Fruit fly (Drosophila melanogaster) whole organism: Measurements from ENCODE around the gene CCDC151.

Source experiments
- CG8478 ChIP-seq: fragments of >200 bp; optimal IDR thresholded peaks from 2 replicates; lab custom pipeline; 2018; ENCODE audit warnings: inconsistent platforms
- pan ChIP-seq: fragments of >200 bp; optimal IDR thresholded peaks from 2 replicates; lab custom pipeline; 2017
- usp ChIP-seq: fragments of >200 bp; optimal IDR thresholded peaks from 2 replicates; lab custom pipeline; 2017; ENCODE audit warnings: missing biosample characterization, missing genetic modification characterization, mixed read lengths

DNA sequence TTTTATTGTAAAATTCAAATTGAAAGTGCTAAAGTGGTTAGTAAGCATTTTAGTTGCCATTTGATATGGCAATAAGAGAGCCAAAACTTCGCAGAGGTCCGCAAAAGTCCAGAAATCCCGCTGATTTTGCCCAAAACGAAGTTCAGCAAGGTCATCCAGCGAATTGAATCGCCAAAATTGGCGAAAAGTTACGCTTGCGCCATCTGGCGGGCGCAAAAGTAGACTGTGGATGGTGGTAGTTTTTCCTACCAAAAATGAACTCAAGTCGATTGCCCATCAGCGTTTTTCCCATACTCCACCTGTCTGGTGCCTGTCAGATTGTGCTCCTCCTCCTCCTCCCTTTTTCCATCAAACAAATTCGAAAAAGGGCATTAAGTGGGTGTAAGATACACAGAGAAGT lies 28.3 kb upstream of the CCDC151 start:
- no peak for TF ChIP-seq CG8478 (lab: Kevin White, UChicago)
- TF ChIP-seq pan (lab: Kevin White, UChicago): no peak
- TF ChIP-seq usp (GFP tag; lab: Kevin White, UChicago): no peak
